Fruit fly (Drosophila melanogaster): Measurements from ENCODE around the gene IscU.

DNA sequence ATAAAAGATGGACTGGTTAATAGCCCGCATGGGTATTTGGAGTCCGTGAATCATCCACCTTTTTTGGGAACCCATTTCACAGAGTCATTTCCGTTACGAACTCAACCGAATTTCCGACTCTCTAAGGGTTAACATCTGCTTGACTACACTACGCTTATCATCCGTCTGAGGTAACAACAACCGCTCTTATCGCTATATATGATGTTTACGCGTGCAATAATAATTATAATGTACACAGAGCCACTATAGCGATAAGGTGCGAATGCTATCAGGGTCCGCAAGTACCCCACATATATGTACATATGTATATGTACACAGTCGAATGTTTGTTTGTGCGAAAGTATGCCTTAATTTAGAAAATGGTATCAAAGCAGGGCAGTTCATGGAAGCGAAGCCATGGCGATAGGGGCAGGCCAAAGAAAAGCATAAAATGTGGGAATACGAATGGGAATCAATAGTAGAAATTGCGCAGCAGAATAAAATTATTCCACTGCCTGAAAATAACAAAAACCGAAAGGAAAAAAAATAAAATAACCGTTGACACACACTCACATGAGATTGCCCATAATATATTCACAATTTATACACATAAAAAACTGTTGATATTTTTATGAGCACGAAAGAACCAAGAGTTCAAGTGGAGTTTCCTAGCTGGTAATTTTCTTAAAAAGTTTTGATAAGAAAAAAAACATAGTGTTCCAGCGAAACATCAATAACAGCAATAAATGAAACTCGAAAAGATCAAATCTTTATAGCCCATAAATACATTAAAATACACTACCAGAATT lies 13.4 kb downstream of the IscU start:
- no peak for TF ChIP-seq pan (optimal IDR thresholded peaks at IDR 0.05)
- TF ChIP-seq CG8478 (optimal IDR thresholded peaks at IDR 0.05): no peak
- no peak for TF ChIP-seq usp (GFP tag; optimal IDR thresholded peaks at IDR 0.05)

Measured in whole organism.